Fruit fly (Drosophila melanogaster) whole organism, prepupa: ENCODE measurements around the gene CG8419.

Experiments used
- CG10631 ChIP-seq: fragments of 200-800 bp; sonication (Bioruptor generic); optimal IDR thresholded peaks from 2 replicates; lab custom pipeline; 2016; ENCODE audit warnings: missing biosample characterization, missing genetic modification characterization
- CG10669 ChIP-seq: fragments of 200-800 bp; sonication (Bioruptor generic); optimal IDR thresholded peaks from 3 replicates; lab custom pipeline; 2018; ENCODE audit warnings: missing biosample characterization, mild to moderate bottlenecking, missing genetic modification characterization, moderate library complexity
- CG11294 ChIP-seq: fragments of 200-800 bp; sonication (Bioruptor generic); IDR thresholded peaks from 2 replicates; pipeline ENCODE4 v1.3.6; 2022; ENCODE audit warnings: missing biosample characterization, missing genetic modification characterization
- CG11762 ChIP-seq: fragments of 200-800 bp; sonication (Bioruptor generic); optimal IDR thresholded peaks from 3 replicates; lab custom pipeline; 2016; ENCODE audit warnings: missing biosample characterization, missing genetic modification characterization; ENCODE audit not compliant: insufficient read depth
- CG11902 ChIP-seq: fragments of 200-800 bp; sonication (Bioruptor generic); optimal IDR thresholded peaks from 3 replicates; lab custom pipeline; 2016; ENCODE audit warnings: missing biosample characterization, missing genetic modification characterization
- CG15336 ChIP-seq: fragments of 200-800 bp; sonication (Bioruptor generic); IDR thresholded peaks from 2 replicates; pipeline ENCODE4 v1.3.6; 2022; ENCODE audit warnings: missing biosample characterization, missing genetic modification characterization
- CG16779 ChIP-seq: fragments of 200-800 bp; sonication (Bioruptor generic); optimal IDR thresholded peaks from 3 replicates; lab custom pipeline; 2017; ENCODE audit warnings: missing biosample characterization, mild to moderate bottlenecking, missing genetic modification characterization
- CG31627 ChIP-seq: fragments of 200-800 bp; sonication (Bioruptor generic); optimal IDR thresholded peaks from 3 replicates; lab custom pipeline; 2016; ENCODE audit warnings: missing biosample characterization, missing genetic modification characterization
- CG34406 ChIP-seq: fragments of 200-800 bp; sonication (Bioruptor generic); optimal IDR thresholded peaks from 3 replicates; lab custom pipeline; 2016; ENCODE audit warnings: missing biosample characterization, missing genetic modification characterization
- CG3919 ChIP-seq: fragments of 200-800 bp; sonication (Bioruptor generic); optimal IDR thresholded peaks from 3 replicates; lab custom pipeline; 2016; ENCODE audit warnings: missing biosample characterization, missing genetic modification characterization
- CG4318 ChIP-seq: fragments of 200-800 bp; sonication (Bioruptor generic); optimal IDR thresholded peaks from 3 replicates; lab custom pipeline; 2017; ENCODE audit warnings: missing biosample characterization, mild to moderate bottlenecking, missing genetic modification characterization
- CG6163 ChIP-seq: fragments of 200-800 bp; sonication (Bioruptor generic); IDR thresholded peaks from 3 replicates; pipeline ENCODE4 v1.3.6; 2022; ENCODE audit warnings: missing biosample characterization, missing genetic modification characterization
- CG6792 ChIP-seq: fragments of 200-800 bp; sonication (Bioruptor generic); optimal IDR thresholded peaks from 3 replicates; lab custom pipeline; 2016; ENCODE audit warnings: missing biosample characterization, missing genetic modification characterization
- CG6808 ChIP-seq: fragments of 200-800 bp; sonication (Bioruptor generic); optimal IDR thresholded peaks from 3 replicates; lab custom pipeline; 2017; ENCODE audit warnings: missing biosample characterization, missing genetic modification characterization, mild to moderate bottlenecking, moderate library complexity, missing genetic modification reagents
- CG6854 ChIP-seq: fragments of 200-800 bp; sonication (Bioruptor generic); optimal IDR thresholded peaks from 2 replicates; lab custom pipeline; 2017; ENCODE audit warnings: missing biosample characterization, mild to moderate bottlenecking, missing genetic modification characterization
- CG7368 ChIP-seq: fragments of 200-800 bp; sonication (Bioruptor generic); optimal IDR thresholded peaks from 3 replicates; lab custom pipeline; 2016; ENCODE audit warnings: missing biosample characterization, missing genetic modification characterization
- CG8319 ChIP-seq: fragments of 200-800 bp; sonication (Bioruptor generic); optimal IDR thresholded peaks from 3 replicates; lab custom pipeline; 2016; ENCODE audit warnings: missing biosample characterization, missing genetic modification characterization
- CG8632 ChIP-seq: fragments of 200-800 bp; sonication (Bioruptor generic); optimal IDR thresholded peaks from 3 replicates; lab custom pipeline; 2016; ENCODE audit warnings: missing biosample characterization, missing genetic modification characterization
- CG9139 ChIP-seq: fragments of 200-800 bp; sonication (Bioruptor generic); optimal IDR thresholded peaks from 3 replicates; lab custom pipeline; 2017; ENCODE audit warnings: missing biosample characterization, mild to moderate bottlenecking, missing genetic modification characterization
- Eip75B ChIP-seq: fragments of 200-800 bp; sonication (Bioruptor generic); optimal IDR thresholded peaks from 3 replicates; lab custom pipeline; 2016; ENCODE audit warnings: missing biosample characterization, missing genetic modification characterization
- Eip78C ChIP-seq: fragments of 200-800 bp; sonication (Bioruptor generic); peaks from one replicate; lab custom pipeline; 2016; ENCODE audit warnings: missing biosample characterization, missing genetic modification characterization
- Eip93F ChIP-seq: fragments of 200-800 bp; sonication (Bioruptor generic); optimal IDR thresholded peaks from 2 replicates; lab custom pipeline; 2016; ENCODE audit warnings: missing biosample characterization, mild to moderate bottlenecking, missing genetic modification characterization
- Ets96B ChIP-seq: fragments of 200-800 bp; optimal IDR thresholded peaks from 2 replicates; lab custom pipeline; 2019; ENCODE audit warnings: missing biosample characterization, mild to moderate bottlenecking, missing genetic modification characterization, moderate library complexity
- Gug ChIP-seq: fragments of 200-800 bp; sonication (Bioruptor generic); IDR thresholded peaks from 2 replicates; pipeline ENCODE4 v1.3.6; 2022; ENCODE audit warnings: missing biosample characterization, missing genetic modification characterization
- Hr38 ChIP-seq: sonication (Bioruptor generic); optimal IDR thresholded peaks from 2 replicates; lab custom pipeline; 2016; ENCODE audit warnings: missing biosample characterization, missing genetic modification characterization
- Hr39 ChIP-seq: fragments of 200-800 bp; sonication (Bioruptor generic); optimal IDR thresholded peaks from 2 replicates; lab custom pipeline; 2016; ENCODE audit warnings: missing biosample characterization, missing genetic modification characterization
- Hr4 ChIP-seq: fragments of 200-800 bp; sonication (Bioruptor generic); optimal IDR thresholded peaks from 3 replicates; lab custom pipeline; 2016; ENCODE audit warnings: missing biosample characterization, missing genetic modification characterization
- Lpt ChIP-seq: fragments of 200-800 bp; sonication (Bioruptor generic); optimal IDR thresholded peaks from 3 replicates; lab custom pipeline; 2016; ENCODE audit warnings: missing biosample characterization, missing genetic modification characterization
- Met ChIP-seq: fragments of 200-800 bp; sonication (Bioruptor generic); optimal IDR thresholded peaks from 3 replicates; lab custom pipeline; 2016; ENCODE audit warnings: missing biosample characterization, missing genetic modification characterization
- OdsH ChIP-seq: fragments of 200-800 bp; sonication (Bioruptor generic); optimal IDR thresholded peaks from 3 replicates; lab custom pipeline; 2016; ENCODE audit warnings: missing biosample characterization, missing genetic modification characterization
- Smox ChIP-seq: fragments of 200-800 bp; sonication (Bioruptor generic); optimal IDR thresholded peaks from 3 replicates; lab custom pipeline; 2016; ENCODE audit warnings: missing biosample characterization, missing genetic modification characterization
- Sox102F ChIP-seq: fragments of 200-800 bp; sonication (Bioruptor generic); optimal IDR thresholded peaks from 2 replicates; lab custom pipeline; 2016; ENCODE audit warnings: missing biosample characterization, mild to moderate bottlenecking, missing genetic modification characterization
- Sox14 ChIP-seq: fragments of 200-800 bp; sonication (Bioruptor generic); optimal IDR thresholded peaks from 3 replicates; lab custom pipeline; 2016; ENCODE audit warnings: missing biosample characterization, missing genetic modification characterization
- Sox15 ChIP-seq: fragments of 200-800 bp; sonication (Bioruptor generic); optimal IDR thresholded peaks from 3 replicates; lab custom pipeline; 2016; ENCODE audit warnings: missing biosample characterization, missing genetic modification characterization
- achi ChIP-seq: fragments of 200-800 bp; sonication (Bioruptor generic); optimal IDR thresholded peaks from 3 replicates; lab custom pipeline; 2016; ENCODE audit warnings: missing biosample characterization, missing genetic modification characterization
- acj6 ChIP-seq: fragments of 200-800 bp; sonication (Bioruptor generic); optimal IDR thresholded peaks from 3 replicates; lab custom pipeline; 2016; ENCODE audit warnings: missing biosample characterization, missing genetic modification characterization
- cyc ChIP-seq: fragments of 200-800 bp; sonication (Bioruptor generic); optimal IDR thresholded peaks from 3 replicates; lab custom pipeline; 2016; ENCODE audit warnings: missing biosample characterization, missing genetic modification characterization
- dac ChIP-seq: fragments of 200-800 bp; sonication (Bioruptor generic); optimal IDR thresholded peaks from 2 replicates; lab custom pipeline; 2017; ENCODE audit warnings: missing biosample characterization, mild to moderate bottlenecking, missing genetic modification characterization
- dsx ChIP-seq: fragments of 200-800 bp; optimal IDR thresholded peaks from 3 replicates; lab custom pipeline; 2019; ENCODE audit warnings: missing biosample characterization, mild to moderate bottlenecking, missing genetic modification characterization, moderate library complexity; ENCODE audit not compliant: poor library complexity, severe bottlenecking
- eg ChIP-seq: fragments of 200-800 bp; sonication (Bioruptor generic); IDR thresholded peaks from 3 replicates; pipeline ENCODE4 v1.3.6; 2022; ENCODE audit warnings: missing biosample characterization, missing genetic modification characterization
- esn ChIP-seq: fragments of 200-800 bp; sonication (Bioruptor generic); optimal IDR thresholded peaks from 2 replicates; lab custom pipeline; 2016; ENCODE audit warnings: missing biosample characterization, mild to moderate bottlenecking, missing genetic modification characterization, moderate library complexity
- fd59A ChIP-seq: fragments of 200-800 bp; sonication (Bioruptor generic); optimal IDR thresholded peaks from 2 replicates; lab custom pipeline; 2017; ENCODE audit warnings: missing biosample characterization, mild to moderate bottlenecking, missing genetic modification characterization, missing genetic modification reagents
- fkh ChIP-seq: fragments of 200-800 bp; sonication (Bioruptor generic); optimal IDR thresholded peaks from 3 replicates; lab custom pipeline; 2017; ENCODE audit warnings: missing biosample characterization, mild to moderate bottlenecking, missing genetic modification characterization, moderate library complexity
- net ChIP-seq: fragments of 200-800 bp; sonication (Bioruptor generic); optimal IDR thresholded peaks from 3 replicates; lab custom pipeline; 2016; ENCODE audit warnings: missing biosample characterization, missing genetic modification characterization
- pdm3 ChIP-seq: fragments of 200-800 bp; sonication (Bioruptor generic); optimal IDR thresholded peaks from 3 replicates; lab custom pipeline; 2016; ENCODE audit warnings: missing biosample characterization, missing genetic modification characterization
- salr ChIP-seq, 2 experiments: fragments of 200-800 bp; sonication (Bioruptor generic); optimal IDR thresholded peaks; 3 replicates each; lab custom pipeline; 2016 to 2018; ENCODE audit warnings: missing biosample characterization in 2 of 2, missing genetic modification characterization in 2 of 2, mild to moderate bottlenecking in 1 of 2
- ss ChIP-seq, 2 experiments: fragments of 200-800 bp; sonication (Bioruptor generic); optimal IDR thresholded peaks; 2 replicates in 1 of 2; 3 replicates in 1 of 2; lab custom pipeline; 2017 to 2018; ENCODE audit warnings: mild to moderate bottlenecking in 2 of 2, missing biosample characterization in 2 of 2, missing genetic modification characterization in 2 of 2, moderate library complexity in 1 of 2
- topi ChIP-seq: fragments of 200-800 bp; sonication (Bioruptor generic); optimal IDR thresholded peaks from 3 replicates; lab custom pipeline; 2016; ENCODE audit warnings: missing biosample characterization, missing genetic modification characterization
- vri ChIP-seq: fragments of 200-800 bp; sonication (Bioruptor generic); optimal IDR thresholded peaks from 3 replicates; lab custom pipeline; 2016; ENCODE audit warnings: missing biosample characterization, mild to moderate bottlenecking, missing genetic modification characterization

CG8419 gene

dm6 chr2L:8232389-8232788 lies 26.4 kb downstream of the CG8419 start (continued):
- no peak for TF ChIP-seq vri (GFP tag; lab: Kevin White, UChicago)
- TF ChIP-seq Sox14 (GFP tag; lab: Kevin White, UChicago), result peak; percentile 82
- peak; percentile 48 for TF ChIP-seq Sox15 (GFP tag; lab: Kevin White, UChicago)
- TF ChIP-seq net (GFP tag; lab: Kevin White, UChicago), result peak; percentile 77
- peak; percentile 69; the same call in 1 of the 2 replicates for TF ChIP-seq CG11294 (GFP tag; lab: Robert Waterston, UW)
- peak; percentile 83 for TF ChIP-seq CG7368 (GFP tag; lab: Kevin White, UChicago)
- peak; percentile 85 for TF ChIP-seq CG10631 (GFP tag; lab: Kevin White, UChicago)
- TF ChIP-seq Smox (GFP tag; lab: Kevin White, UChicago), result peak; percentile 49

dm6 chr2L:8233571-8233970 lies 27.6 kb downstream of the CG8419 start:
- TF ChIP-seq Hr4, result no peak
- TF ChIP-seq CG11902 (GFP tag; lab: Kevin White, UChicago), result no peak
- no peak for TF ChIP-seq dac (GFP tag; lab: Kevin White, UChicago)
- no peak for TF ChIP-seq CG7368 (GFP tag; lab: Kevin White, UChicago)
- peak; percentile 2 for TF ChIP-seq CG10631 (GFP tag; lab: Kevin White, UChicago)
- no peak for TF ChIP-seq Lpt (GFP tag; lab: Kevin White, UChicago)
- no peak for TF ChIP-seq CG11762
- no peak for TF ChIP-seq Sox14 (GFP tag; lab: Kevin White, UChicago)
- TF ChIP-seq CG6792 (GFP tag; lab: Kevin White, UChicago), result peak; percentile 41
- TF ChIP-seq CG4318 (GFP tag; lab: Kevin White, UChicago), result no peak
- TF ChIP-seq ss (GFP tag; optimal IDR thresholded peaks at IDR 0.05; lab: Kevin White, UChicago), result peak; percentile 3 to 45
- TF ChIP-seq CG10669 (GFP tag; lab: Kevin White, UChicago), result no peak
- no peak for TF ChIP-seq Smox (GFP tag; lab: Kevin White, UChicago)
- no peak for TF ChIP-seq salr (GFP tag; optimal IDR thresholded peaks at IDR 0.05; lab: Kevin White, UChicago)
- TF ChIP-seq fd59A (GFP tag; lab: Kevin White, UChicago), result no peak
- TF ChIP-seq Ets96B, result no peak
- TF ChIP-seq CG31627, result no peak
- TF ChIP-seq acj6, result no peak
- TF ChIP-seq CG34406 (GFP tag; lab: Kevin White, UChicago), result peak; percentile 26
- TF ChIP-seq esn (GFP tag; lab: Kevin White, UChicago), result peak; percentile 18
- TF ChIP-seq pdm3, result no peak
- no peak for TF ChIP-seq CG15336
- no peak for TF ChIP-seq cyc
- TF ChIP-seq fkh, result peak; percentile 35
- no peak for TF ChIP-seq topi (GFP tag; lab: Kevin White, UChicago)
- no peak for TF ChIP-seq Sox102F
- TF ChIP-seq Hr38, result no peak
- TF ChIP-seq CG6163 (GFP tag; lab: Robert Waterston, UW), result no peak
- no peak for TF ChIP-seq Eip93F (GFP tag; lab: Kevin White, UChicago)
- peak; percentile 25 for TF ChIP-seq CG8632
- TF ChIP-seq CG9139 (GFP tag; lab: Kevin White, UChicago), result no peak
- no peak for TF ChIP-seq CG6854 (GFP tag; lab: Kevin White, UChicago)
- TF ChIP-seq OdsH (GFP tag; lab: Kevin White, UChicago), result no peak
- TF ChIP-seq CG16779 (tag; lab: Kevin White, UChicago), result no peak
- peak; percentile 31 for TF ChIP-seq Met (GFP tag; lab: Kevin White, UChicago)
- TF ChIP-seq CG8319 (GFP tag; lab: Kevin White, UChicago), result no peak
- TF ChIP-seq dsx (GFP tag; lab: Kevin White, UChicago), result no peak
- TF ChIP-seq vri (GFP tag; lab: Kevin White, UChicago), result peak; percentile 16
- TF ChIP-seq achi (GFP tag; lab: Kevin White, UChicago), result no peak
- TF ChIP-seq CG3919 (GFP tag; lab: Kevin White, UChicago), result no peak
- TF ChIP-seq Eip78C (GFP tag; lab: Kevin White, UChicago), result peak; percentile 28
- TF ChIP-seq Gug (GFP tag; lab: Robert Waterston, UW), result no peak
- TF ChIP-seq CG6808 (GFP tag; lab: Kevin White, UChicago), result no peak
- TF ChIP-seq Hr39, result no peak
- no peak for TF ChIP-seq Eip75B (GFP tag; lab: Kevin White, UChicago)
- TF ChIP-seq Sox15 (GFP tag; lab: Kevin White, UChicago), result no peak
- no peak for TF ChIP-seq eg (GFP tag; lab: Robert Waterston, UW)
